Fruit fly (Drosophila melanogaster) whole organism, pupa: Measurements from ENCODE around the gene ems.

Experiments
- CG10348 ChIP-seq: fragments of 200-800 bp; sonication (Bioruptor generic); IDR thresholded peaks from 2 replicates; pipeline ENCODE4 v1.3.6; 2022; ENCODE audit warnings: missing biosample characterization, missing genetic modification characterization
- CG12605 ChIP-seq: fragments of 200-800 bp; sonication (Bioruptor generic); IDR thresholded peaks from 2 replicates; pipeline ENCODE4 v1.3.6; 2022; ENCODE audit warnings: missing biosample characterization, missing genetic modification characterization
- CG15710 ChIP-seq: fragments of 200-800 bp; sonication (Bioruptor generic); optimal IDR thresholded peaks from 2 replicates; lab custom pipeline; 2018; ENCODE audit warnings: missing biosample characterization, mild to moderate bottlenecking, missing genetic modification characterization, moderate library complexity
- CG17806 ChIP-seq: fragments of 200-800 bp; sonication (Bioruptor generic); optimal IDR thresholded peaks from 2 replicates; lab custom pipeline; 2018; ENCODE audit warnings: missing biosample characterization, mild to moderate bottlenecking, missing genetic modification characterization, moderate library complexity
- CG32121 ChIP-seq: fragments of 200-800 bp; sonication (Bioruptor generic); IDR thresholded peaks from 2 replicates; pipeline ENCODE4 v1.3.6; 2022; ENCODE audit warnings: missing biosample characterization, missing genetic modification characterization
- CG4496 ChIP-seq: fragments of 200-800 bp; sonication (Bioruptor generic); IDR thresholded peaks from 3 replicates; pipeline ENCODE4 v1.3.6; 2022; ENCODE audit warnings: missing biosample characterization, missing genetic modification characterization
- EcR ChIP-seq: fragments of 200-800 bp; sonication (Bioruptor generic); optimal IDR thresholded peaks from 3 replicates; lab custom pipeline; 2019; ENCODE audit warnings: missing biosample characterization, missing genetic modification characterization, mild to moderate bottlenecking, moderate library complexity, missing genetic modification reagents
- Ets98B ChIP-seq: fragments of 200-800 bp; sonication (Bioruptor generic); IDR thresholded peaks from 2 replicates; pipeline ENCODE4 v1.3.6; 2022; ENCODE audit warnings: missing biosample characterization, missing genetic modification characterization
- fd96Ca ChIP-seq: fragments of 200-800 bp; sonication (Bioruptor generic); IDR thresholded peaks from 3 replicates; pipeline ENCODE4 v1.3.6; 2022; ENCODE audit warnings: missing biosample characterization, missing genetic modification characterization
- rn ChIP-seq: fragments of 200-800 bp; sonication (Bioruptor generic); IDR thresholded peaks from 2 replicates; pipeline ENCODE4 v1.3.6; 2022; ENCODE audit warnings: missing biosample characterization, missing genetic modification characterization

DNA sequence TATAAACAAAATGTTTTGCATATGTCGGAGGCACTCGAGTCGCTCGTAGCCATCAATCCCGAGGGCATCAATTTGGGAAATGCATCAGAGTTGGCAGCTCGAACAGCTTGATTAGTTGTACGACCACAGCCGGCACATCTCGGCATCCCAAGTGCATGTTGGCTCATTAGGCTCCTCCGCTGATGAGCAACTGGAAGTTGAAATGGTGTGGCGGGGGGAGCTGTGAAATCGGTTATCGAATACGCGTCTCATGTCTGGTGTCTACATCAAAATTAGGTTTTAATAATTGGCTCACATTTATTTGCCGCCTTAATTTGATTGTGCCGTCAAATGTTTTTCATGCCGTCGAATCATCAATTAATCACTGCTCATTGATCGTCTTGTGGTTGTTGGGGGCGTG lies 42.4 kb upstream of the ems start:
- TF ChIP-seq rn (GFP tag; lab: Robert Waterston, UW) (no peak), CG12605 (GFP tag; lab: Robert Waterston, UW) (no peak), fd96Ca (no peak), EcR (GFP tag; lab: Kevin White, UChicago) (no peak), CG4496 (GFP tag; lab: Robert Waterston, UW) (no peak), Ets98B (GFP tag; lab: Robert Waterston, UW) (no peak), CG32121 (GFP tag; lab: Robert Waterston, UW) (no peak), CG10348 (no peak), CG17806 (no peak), CG15710 (no peak)
